Fruit fly (Drosophila melanogaster) whole organism, wandering third instar larva: ENCODE measurements around the gene AOX4.

ENCODE experiments used
- Abd-B ChIP-seq: fragments of >200 bp; optimal IDR thresholded peaks from 2 replicates; lab custom pipeline; 2017; ENCODE audit warnings: missing biosample characterization, missing genetic modification characterization
- CG32264 ChIP-seq: fragments of 200-800 bp; sonication (Bioruptor generic); optimal IDR thresholded peaks from 2 replicates; lab custom pipeline; 2016; ENCODE audit warnings: missing biosample characterization, missing genetic modification characterization
- CG9705 ChIP-seq: fragments of 200-800 bp; sonication (Bioruptor generic); optimal IDR thresholded peaks from 2 replicates; lab custom pipeline; 2018; ENCODE audit warnings: missing biosample characterization, mild to moderate bottlenecking, missing genetic modification characterization
- CrebA ChIP-seq: fragments of 200-800 bp; sonication (Bioruptor generic); optimal IDR thresholded peaks from 2 replicates; lab custom pipeline; 2016; ENCODE audit warnings: missing biosample characterization, mild to moderate bottlenecking, missing genetic modification characterization, borderline replicate concordance
- Dfd ChIP-seq: fragments of >200 bp; optimal IDR thresholded peaks from 2 replicates; lab custom pipeline; 2017; ENCODE audit warnings: missing biosample characterization, missing genetic modification characterization
- Dif ChIP-seq: fragments of 200-275, 200-300 bp; sonication (Bioruptor generic); optimal IDR thresholded peaks from 2 replicates; lab custom pipeline; 2018; ENCODE audit warnings: missing biosample characterization, missing genetic modification characterization; ENCODE audit not compliant: partially characterized antibody
- GATAd ChIP-seq: sonication (Bioruptor generic); optimal IDR thresholded peaks from 2 replicates; lab custom pipeline; 2016; ENCODE audit warnings: missing biosample characterization, missing genetic modification characterization
- HLH106 ChIP-seq: fragments of 200-800 bp; optimal IDR thresholded peaks from 3 replicates; lab custom pipeline; 2019; ENCODE audit warnings: missing biosample characterization, mild to moderate bottlenecking, missing genetic modification characterization, moderate library complexity
- Hnf4 ChIP-seq: fragments of 200-800 bp; sonication (Bioruptor generic); optimal IDR thresholded peaks from 2 replicates; lab custom pipeline; 2016; ENCODE audit warnings: missing biosample characterization, mild to moderate bottlenecking, missing genetic modification characterization
- Hr78 ChIP-seq: fragments of >200 bp; optimal IDR thresholded peaks from 2 replicates; lab custom pipeline; 2017; ENCODE audit warnings: missing biosample characterization, missing genetic modification characterization
- Hr83 ChIP-seq: fragments of 200-300 bp; sonication (Bioruptor generic); optimal IDR thresholded peaks from 2 replicates; lab custom pipeline; 2016; ENCODE audit warnings: missing biosample characterization, mild to moderate bottlenecking, missing genetic modification characterization, moderate library complexity; ENCODE audit not compliant: poor library complexity, severe bottlenecking
- Jra ChIP-seq: sonication (Bioruptor generic); optimal IDR thresholded peaks from 2 replicates; lab custom pipeline; 2016; ENCODE audit warnings: missing biosample characterization, missing genetic modification characterization
- Mio ChIP-seq: sonication (Bioruptor generic); optimal IDR thresholded peaks from 2 replicates; lab custom pipeline; 2016; ENCODE audit warnings: missing biosample characterization, missing genetic modification characterization
- Myc ChIP-seq: fragments of >200 bp; optimal IDR thresholded peaks from 2 replicates; lab custom pipeline; 2017
- N ChIP-seq: fragments of >200 bp; optimal IDR thresholded peaks from 2 replicates; lab custom pipeline; 2018; ENCODE audit warnings: missing biosample characterization, missing external identifiers, missing genetic modification characterization
- OdsH ChIP-seq: fragments of 200-800 bp; sonication (Bioruptor generic); optimal IDR thresholded peaks from 2 replicates; lab custom pipeline; 2016; ENCODE audit warnings: missing biosample characterization, mild to moderate bottlenecking, missing genetic modification characterization
- Rel ChIP-seq, 2 experiments: fragments of 200-800 bp; sonication (Bioruptor generic) in 1 of 2; optimal IDR thresholded peaks; 2 replicates in 1 of 2; 3 replicates in 1 of 2; lab custom pipeline; 2016 to 2019; ENCODE audit warnings: mild to moderate bottlenecking in 2 of 2, missing biosample characterization in 2 of 2, missing genetic modification characterization in 2 of 2, moderate library complexity in 1 of 2
- Sp1 ChIP-seq: fragments of 200-800 bp; sonication (Bioruptor generic); optimal IDR thresholded peaks from 3 replicates; lab custom pipeline; 2019; ENCODE audit warnings: missing biosample characterization, mild to moderate bottlenecking, missing genetic modification characterization, moderate library complexity
- Vsx2 ChIP-seq: fragments of 200-300, 225-300 bp; sonication (Bioruptor generic); optimal IDR thresholded peaks from 2 replicates; lab custom pipeline; 2018; ENCODE audit warnings: missing biosample characterization, missing genetic modification characterization; ENCODE audit not compliant: partially characterized antibody
- br ChIP-seq: fragments of 200-800 bp; sonication (Bioruptor generic); optimal IDR thresholded peaks from 2 replicates; lab custom pipeline; 2016; ENCODE audit warnings: missing biosample characterization, missing genetic modification characterization
- brk ChIP-seq: fragments of 200-800 bp; sonication (Bioruptor generic); optimal IDR thresholded peaks from 2 replicates; lab custom pipeline; 2016; ENCODE audit warnings: missing biosample characterization, mild to moderate bottlenecking, missing genetic modification characterization
- dl ChIP-seq, 2 experiments: fragments of 175-275, 200-275 bp in 1 of 2; fragments of 200-275 bp in 1 of 2; sonication (Bioruptor generic); optimal IDR thresholded peaks; lab custom pipeline; 2018; ENCODE audit warnings: mild to moderate bottlenecking in 2 of 2, missing biosample characterization in 2 of 2, missing genetic modification characterization in 2 of 2, moderate library complexity in 2 of 2; ENCODE audit not compliant: partially characterized antibody in 2 of 2, insufficient read depth in 1 of 2
- dmrt93B ChIP-seq: fragments of 200-800 bp; sonication (Bioruptor generic); optimal IDR thresholded peaks from 2 replicates; lab custom pipeline; 2018; ENCODE audit warnings: missing biosample characterization, mild to moderate bottlenecking, missing genetic modification characterization
- dsf ChIP-seq: sonication (Bioruptor generic); optimal IDR thresholded peaks from 2 replicates; lab custom pipeline; 2016; ENCODE audit warnings: missing biosample characterization, missing genetic modification characterization, borderline replicate concordance
- ey ChIP-seq: fragments of 200-800 bp; sonication (Bioruptor generic); optimal IDR thresholded peaks from 2 replicates; lab custom pipeline; 2016; ENCODE audit warnings: missing biosample characterization, missing genetic modification characterization
- foxo ChIP-seq, 2 experiments: fragments of 200-800 bp; sonication (Bioruptor generic); optimal IDR thresholded peaks; 2 replicates in 1 of 2; 3 replicates in 1 of 2; lab custom pipeline; 2016 to 2017; ENCODE audit warnings: missing biosample characterization in 2 of 2, missing genetic modification characterization in 2 of 2
- fru ChIP-seq: fragments of 200-800 bp; sonication (Bioruptor generic); optimal IDR thresholded peaks from 3 replicates; lab custom pipeline; 2016; ENCODE audit warnings: missing biosample characterization, mild to moderate bottlenecking, missing genetic modification characterization
- h ChIP-seq: fragments of 200-800 bp; sonication (Bioruptor generic); optimal IDR thresholded peaks from 3 replicates; lab custom pipeline; 2016; ENCODE audit warnings: missing biosample characterization, mild to moderate bottlenecking, missing genetic modification characterization
- jim ChIP-seq: fragments of 175-275, 200-325 bp; sonication (Bioruptor generic); optimal IDR thresholded peaks from 2 replicates; lab custom pipeline; 2016; ENCODE audit warnings: missing biosample characterization, mild to moderate bottlenecking, missing genetic modification characterization
- lola ChIP-seq: fragments of >200 bp; optimal IDR thresholded peaks from 2 replicates; lab custom pipeline; 2017; ENCODE audit warnings: missing biosample characterization, missing genetic modification characterization
- pan ChIP-seq: fragments of >200 bp; optimal IDR thresholded peaks from 2 replicates; lab custom pipeline; 2017
- psq ChIP-seq: fragments of 200-800 bp; sonication (Bioruptor generic); optimal IDR thresholded peaks from 3 replicates; lab custom pipeline; 2017; ENCODE audit warnings: missing biosample characterization, mild to moderate bottlenecking, missing genetic modification characterization, moderate library complexity
- rgr ChIP-seq: fragments of 200-800 bp; sonication (Bioruptor generic); optimal IDR thresholded peaks from 3 replicates; lab custom pipeline; 2016; ENCODE audit warnings: missing biosample characterization, mild to moderate bottlenecking, missing genetic modification characterization
- sage ChIP-seq: fragments of 200-800 bp; sonication (Bioruptor generic); optimal IDR thresholded peaks from 2 replicates; lab custom pipeline; 2016; ENCODE audit warnings: missing biosample characterization, mild to moderate bottlenecking, missing genetic modification characterization
- sv ChIP-seq: fragments of 200-800 bp; sonication (Bioruptor generic); optimal IDR thresholded peaks from 3 replicates; lab custom pipeline; 2016; ENCODE audit warnings: missing biosample characterization, missing genetic modification characterization
- tai ChIP-seq: sonication (Bioruptor generic); optimal IDR thresholded peaks from 2 replicates; lab custom pipeline; 2016; ENCODE audit warnings: missing biosample characterization, missing genetic modification characterization
- usp ChIP-seq: fragments of >200 bp; optimal IDR thresholded peaks from 2 replicates; lab custom pipeline; 2017; ENCODE audit warnings: missing biosample characterization, missing genetic modification characterization
- woc ChIP-seq: sonication (Bioruptor generic); optimal IDR thresholded peaks from 2 replicates; lab custom pipeline; 2016; ENCODE audit warnings: missing biosample characterization, mild to moderate bottlenecking, missing genetic modification characterization

The AOX4 gene

DNA sequence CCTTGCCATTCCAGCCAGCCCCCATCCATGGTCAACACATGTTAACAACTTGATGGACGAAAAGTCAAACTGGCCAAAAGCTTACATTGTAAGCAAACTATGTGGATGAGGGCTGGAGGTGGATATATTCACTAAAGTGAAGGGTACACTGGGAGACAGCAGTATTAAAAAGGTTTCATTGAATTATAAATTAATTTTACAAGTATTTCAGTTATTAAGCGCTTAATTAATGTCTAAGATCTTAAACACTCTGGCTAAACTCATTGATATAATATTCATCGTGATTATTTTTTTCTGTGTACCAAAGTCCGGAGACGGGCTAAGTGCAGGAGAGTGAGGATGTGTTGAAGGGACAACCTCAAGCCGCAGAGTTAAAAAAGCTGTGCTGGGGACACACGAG lies 15.9 kb upstream of the AOX4 start:
- peak; percentile 45 for TF ChIP-seq br (GFP tag; lab: Kevin White, UChicago)
- no peak for TF ChIP-seq N (GFP tag; lab: Kevin White, UChicago)
- TF ChIP-seq CG32264, result peak; percentile 7
- no peak for TF ChIP-seq Hr78
- TF ChIP-seq psq (GFP tag; lab: Kevin White, UChicago), result peak; percentile 39
- TF ChIP-seq Myc, result no peak
- peak; percentile 75 for TF ChIP-seq fru (GFP tag; lab: Kevin White, UChicago)
- no peak for TF ChIP-seq dsf (GFP tag; lab: Kevin White, UChicago)
- TF ChIP-seq jim (GFP tag; lab: Kevin White, UChicago), result no peak
- no peak for TF ChIP-seq CrebA
- TF ChIP-seq HLH106 (tag; lab: Kevin White, UChicago), result peak; percentile 72
- TF ChIP-seq Mio (GFP tag; lab: Kevin White, UChicago), result no peak
- TF ChIP-seq OdsH (GFP tag; lab: Kevin White, UChicago), result peak; percentile 60
- no peak for TF ChIP-seq Abd-B (GFP tag; lab: Kevin White, UChicago)
- peak; percentile 51 for TF ChIP-seq dmrt93B (GFP tag; lab: Kevin White, UChicago)
- TF ChIP-seq h (GFP tag; lab: Kevin White, UChicago), result peak; percentile 57
- TF ChIP-seq CG9705, result no peak
- TF ChIP-seq Jra (GFP tag; lab: Kevin White, UChicago), result no peak
- TF ChIP-seq pan (lab: Kevin White, UChicago), result no peak
- TF ChIP-seq Vsx2 (GFP tag; lab: Kevin White, UChicago), result no peak
- TF ChIP-seq Dif (GFP tag; lab: Kevin White, UChicago), result no peak
- TF ChIP-seq Dfd (GFP tag; lab: Kevin White, UChicago), result no peak
- no peak for TF ChIP-seq Hr83 (GFP tag; lab: Kevin White, UChicago)
- peak; percentile 35 for TF ChIP-seq brk (GFP tag; lab: Kevin White, UChicago)
- TF ChIP-seq Rel (GFP tag; optimal IDR thresholded peaks at IDR 0.05; lab: Kevin White, UChicago), result peak; percentile 1
- no peak for TF ChIP-seq Rel (tag; optimal IDR thresholded peaks at IDR 0.05; lab: Kevin White, UChicago)
- no peak for TF ChIP-seq GATAd (GFP tag; lab: Kevin White, UChicago)
- TF ChIP-seq sage (GFP tag; lab: Kevin White, UChicago), result peak; percentile 13
- TF ChIP-seq sv (GFP tag; lab: Kevin White, UChicago), result no peak
- peak; percentile 43 for TF ChIP-seq Hnf4 (GFP tag; lab: Kevin White, UChicago)
- peak; percentile 60 for TF ChIP-seq woc (GFP tag; lab: Kevin White, UChicago)
- no peak for TF ChIP-seq tai (GFP tag; lab: Kevin White, UChicago)
- TF ChIP-seq foxo (GFP tag; optimal IDR thresholded peaks at IDR 0.05; lab: Kevin White, UChicago), result peak in 1 of 2 experiments; percentile 64
- TF ChIP-seq rgr (GFP tag; lab: Kevin White, UChicago), result peak; percentile 67
- TF ChIP-seq Sp1 (GFP tag; lab: Kevin White, UChicago), result peak; percentile 63
- no peak for TF ChIP-seq lola (GFP tag; lab: Kevin White, UChicago)
- TF ChIP-seq usp (GFP tag; lab: Kevin White, UChicago), result no peak
- peak; percentile 60 for TF ChIP-seq ey
- TF ChIP-seq dl (GFP tag; optimal IDR thresholded peaks at IDR 0.05; lab: Kevin White, UChicago; ENCODE audit: insufficient read depth in 1 of 2, partially characterized antibody in 2 of 2), result no peak

DNA sequence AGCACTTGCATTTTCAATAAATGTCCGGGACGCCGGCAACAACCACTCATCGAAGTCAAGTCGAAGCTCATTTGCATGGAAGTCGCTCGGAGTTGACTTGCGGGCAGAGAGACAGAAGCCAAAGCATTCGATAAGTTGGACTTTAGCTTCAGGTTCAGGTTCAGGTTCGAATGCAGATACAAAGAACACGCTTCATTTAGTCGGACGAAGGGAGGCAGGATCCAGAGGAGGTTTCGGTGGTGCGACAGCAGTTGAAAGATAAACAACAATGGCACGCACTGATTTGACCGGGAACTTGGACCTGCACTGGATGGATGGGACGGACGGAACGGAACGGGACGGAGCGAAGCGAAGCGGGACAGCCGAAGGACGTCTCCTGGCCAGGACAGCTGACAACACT lies 15.3 kb upstream of the AOX4 start:
- TF ChIP-seq usp (GFP tag; lab: Kevin White, UChicago), result no peak
- TF ChIP-seq Dfd (GFP tag; lab: Kevin White, UChicago), result no peak
- TF ChIP-seq OdsH (GFP tag; lab: Kevin White, UChicago), result no peak
- TF ChIP-seq Jra (GFP tag; lab: Kevin White, UChicago), result no peak
- no peak for TF ChIP-seq Mio (GFP tag; lab: Kevin White, UChicago)
- TF ChIP-seq CG32264, result no peak
- TF ChIP-seq Hr78, result no peak
- TF ChIP-seq CG9705, result no peak
- TF ChIP-seq GATAd (GFP tag; lab: Kevin White, UChicago), result no peak
- TF ChIP-seq dmrt93B (GFP tag; lab: Kevin White, UChicago), result no peak
- no peak for TF ChIP-seq sv (GFP tag; lab: Kevin White, UChicago)
- TF ChIP-seq rgr (GFP tag; lab: Kevin White, UChicago), result no peak
- no peak for TF ChIP-seq fru (GFP tag; lab: Kevin White, UChicago)
- TF ChIP-seq psq (GFP tag; lab: Kevin White, UChicago), result no peak
- no peak for TF ChIP-seq ey
